Worm (Caenorhabditis elegans) whole organism, young adult: Measurements from ENCODE around the gene K03B4.6.

Source experiments
- B0336.3 ChIP-seq: fragments of 200-800 bp; sonication (Bioruptor generic); IDR thresholded peaks from 2 replicates; pipeline ENCODE4 v1.3.6; 2022; ENCODE audit warnings: missing genetic modification characterization, missing compliant biosample characterization
- T26A5.8 ChIP-seq: sonication (generic microtip); optimal IDR thresholded peaks from 2 replicates; lab custom pipeline; 2016; ENCODE audit warnings: missing genetic modification characterization, missing compliant biosample characterization
- Y53F4B.3 ChIP-seq: fragments of 200-800 bp; sonication (Bioruptor generic); IDR thresholded peaks from 2 replicates; pipeline ENCODE4 v1.3.6; 2022; ENCODE audit warnings: missing genetic modification reagents, missing genetic modification characterization, missing compliant biosample characterization
- dpl-1 ChIP-seq: fragments of 150-350 bp; optimal IDR thresholded peaks from 2 replicates; lab custom pipeline; 2014; ENCODE audit warnings: missing biosample characterization, missing genetic modification reagents, missing genetic modification characterization
- egrh-3 ChIP-seq: fragments of 200-800 bp; sonication (Bioruptor generic); IDR thresholded peaks from 2 replicates; pipeline ENCODE4 v1.3.6; 2022; ENCODE audit warnings: missing genetic modification reagents, missing genetic modification characterization, missing compliant biosample characterization
- lin-26 ChIP-seq: fragments of 200-800 bp; sonication (Bioruptor generic); IDR thresholded peaks from 2 replicates; pipeline ENCODE4 v1.3.6; 2022; ENCODE audit warnings: missing genetic modification reagents, missing genetic modification characterization, missing compliant biosample characterization
- lir-1 ChIP-seq: fragments of 200-800 bp; sonication (Bioruptor generic); conservative IDR thresholded peaks from 2 replicates; pipeline ENCODE4 v1.3.6; 2022; ENCODE audit warnings: missing genetic modification reagents, missing genetic modification characterization, missing compliant biosample characterization
- unc-62 ChIP-seq: fragments of 150-350 bp; optimal IDR thresholded peaks from 2 replicates; lab custom pipeline; 2014; ENCODE audit warnings: missing biosample characterization, missing genetic modification reagents, missing genetic modification characterization
- zfh-2 ChIP-seq: fragments of 200-800 bp; sonication (Bioruptor generic); conservative IDR thresholded peaks from 2 replicates; pipeline ENCODE4 v1.3.6; 2022; ENCODE audit warnings: missing genetic modification reagents, missing genetic modification characterization, missing compliant biosample characterization
- ztf-28 ChIP-seq: fragments of 200-800 bp; sonication (Bioruptor generic); IDR thresholded peaks from 2 replicates; pipeline ENCODE4 v1.3.6; 2022; ENCODE audit warnings: missing genetic modification reagents, missing genetic modification characterization, missing compliant biosample characterization

- TF ChIP-seq Y53F4B.3 (GFP tag; lab: Robert Waterston, UW) = no peak
- no peak for TF ChIP-seq dpl-1 (GFP tag; lab: Kevin White, UChicago)
- 0 out of 2 replicates have a peak, but pooled peaks have one; percentile 11 for TF ChIP-seq lin-26 (GFP tag; lab: Robert Waterston, UW)
- 0 out of 2 replicates have a peak, but pooled peaks have one; percentile 54 for TF ChIP-seq B0336.3
- TF ChIP-seq unc-62 (GFP tag; lab: Kevin White, UChicago) = no peak
- no peak for TF ChIP-seq ztf-28 (GFP tag; lab: Robert Waterston, UW)
- no peak for TF ChIP-seq lir-1
- no peak for TF ChIP-seq T26A5.8 (tag; lab: Kevin White, UChicago)
- no peak for TF ChIP-seq egrh-3
- no peak for TF ChIP-seq zfh-2
Measured at ce11 chrV:4628517-4628930, 47.5 kb downstream of the K03B4.6 start, which contains the start of gene pmt-2.
